Fruit fly (Drosophila melanogaster) whole organism, embryonic: ENCODE measurements around the gene CG17154.

Experiments
- Bgb ChIP-seq: fragments of 200-800 bp; sonication (Bioruptor generic); IDR thresholded peaks from 2 replicates; pipeline ENCODE4 v1.3.6; 2022; ENCODE audit warnings: missing biosample characterization, missing genetic modification characterization; ENCODE audit not compliant: partially characterized antibody
- BtbVII ChIP-seq: fragments of 200-800 bp; sonication (Bioruptor generic); optimal IDR thresholded peaks from 3 replicates; lab custom pipeline; 2017; ENCODE audit warnings: missing biosample characterization, mild to moderate bottlenecking, missing genetic modification characterization
- CG10274 ChIP-seq: fragments of 200-800 bp; sonication (Bioruptor generic); optimal IDR thresholded peaks from 3 replicates; lab custom pipeline; 2017; ENCODE audit warnings: missing biosample characterization, mild to moderate bottlenecking, missing genetic modification characterization
- CG10366 ChIP-seq: fragments of 200-800 bp; sonication (Bioruptor generic); IDR thresholded peaks from 2 replicates; pipeline ENCODE4 v1.3.6; 2022; ENCODE audit warnings: missing biosample characterization, missing genetic modification characterization
- CG10543 ChIP-seq: fragments of 200-800 bp; sonication (Bioruptor generic); optimal IDR thresholded peaks from 3 replicates; lab custom pipeline; 2017; ENCODE audit warnings: missing biosample characterization, mild to moderate bottlenecking, missing genetic modification characterization, moderate library complexity
- CG11456 ChIP-seq: fragments of 200-800 bp; sonication (Bioruptor generic); IDR thresholded peaks from 3 replicates; pipeline ENCODE4 v1.3.6; 2022; ENCODE audit warnings: missing biosample characterization, missing genetic modification characterization
- CG11504 ChIP-seq: fragments of 200-800 bp; sonication (Bioruptor generic); optimal IDR thresholded peaks from 3 replicates; lab custom pipeline; 2019; ENCODE audit warnings: missing biosample characterization, mild to moderate bottlenecking, missing genetic modification characterization, moderate library complexity
- CG12769 ChIP-seq: fragments of 200-800 bp; sonication (Bioruptor generic); optimal IDR thresholded peaks from 2 replicates; lab custom pipeline; 2019; ENCODE audit warnings: missing biosample characterization, mild to moderate bottlenecking, missing genetic modification characterization, moderate library complexity
- CG13287 ChIP-seq: fragments of 200-800 bp; sonication (Bioruptor generic); IDR thresholded peaks from 2 replicates; pipeline ENCODE4 v1.3.6; 2022; ENCODE audit warnings: missing biosample characterization, missing genetic modification characterization; ENCODE audit not compliant: partially characterized antibody
- CG13296 ChIP-seq: fragments of 200-800 bp; sonication (Bioruptor generic); optimal IDR thresholded peaks from 3 replicates; lab custom pipeline; 2018; ENCODE audit warnings: missing biosample characterization, mild to moderate bottlenecking, missing genetic modification characterization
- CG13424 ChIP-seq: fragments of 200-800 bp; sonication (Bioruptor generic); optimal IDR thresholded peaks from 2 replicates; lab custom pipeline; 2019; ENCODE audit warnings: missing biosample characterization, mild to moderate bottlenecking, missing genetic modification characterization, moderate library complexity
- CG14014 ChIP-seq: fragments of 200-800 bp; sonication (Bioruptor generic); IDR thresholded peaks from 2 replicates; pipeline ENCODE4 v1.3.6; 2022; ENCODE audit warnings: missing biosample characterization, missing genetic modification characterization
- CG1602 ChIP-seq: fragments of 200-800 bp; sonication (Bioruptor generic); optimal IDR thresholded peaks from 3 replicates; lab custom pipeline; 2016; ENCODE audit warnings: missing biosample characterization, missing genetic modification characterization
- CG16815 ChIP-seq: fragments of 200-800 bp; sonication (Bioruptor generic); optimal IDR thresholded peaks from 3 replicates; lab custom pipeline; 2017; ENCODE audit warnings: missing biosample characterization, mild to moderate bottlenecking, missing genetic modification characterization
- CG17385 ChIP-seq: fragments of 200-800 bp; sonication (Bioruptor generic); optimal IDR thresholded peaks from 3 replicates; lab custom pipeline; 2018; ENCODE audit warnings: missing biosample characterization, mild to moderate bottlenecking, missing genetic modification characterization
- CG17829 ChIP-seq: fragments of 200-800 bp; optimal IDR thresholded peaks from 2 replicates; lab custom pipeline; 2019; ENCODE audit warnings: missing biosample characterization, mild to moderate bottlenecking, missing genetic modification characterization, moderate library complexity
- CG2678 ChIP-seq: fragments of 200-800 bp; sonication (Bioruptor generic); optimal IDR thresholded peaks from 3 replicates; lab custom pipeline; 2019; ENCODE audit warnings: missing biosample characterization, mild to moderate bottlenecking, missing genetic modification characterization, moderate library complexity
- CG30020 ChIP-seq: fragments of 200-800 bp; optimal IDR thresholded peaks from 2 replicates; lab custom pipeline; 2019; ENCODE audit warnings: missing biosample characterization, mild to moderate bottlenecking, missing genetic modification characterization, moderate library complexity
- CG31441 ChIP-seq: fragments of 200-800 bp; sonication (Bioruptor generic); IDR thresholded peaks from 2 replicates; pipeline ENCODE4 v1.3.6; 2022; ENCODE audit warnings: missing biosample characterization, missing genetic modification characterization
- CG6765 ChIP-seq: fragments of 200-800 bp; sonication (Bioruptor generic); optimal IDR thresholded peaks from 3 replicates; lab custom pipeline; 2017; ENCODE audit warnings: missing biosample characterization, mild to moderate bottlenecking, missing genetic modification characterization
- Dll ChIP-seq: fragments of 200-800 bp; sonication (Bioruptor generic); IDR thresholded peaks from 4 replicates; pipeline ENCODE4 v1.3.6; 2022; ENCODE audit warnings: missing biosample characterization, missing genetic modification characterization; ENCODE audit not compliant: partially characterized antibody
- Fer2 ChIP-seq: fragments of 200-800 bp; sonication (Bioruptor generic); optimal IDR thresholded peaks from 2 replicates; lab custom pipeline; 2018; ENCODE audit warnings: missing biosample characterization, mild to moderate bottlenecking, missing genetic modification characterization, moderate library complexity
- Hand ChIP-seq: fragments of 200-800 bp; sonication (Bioruptor generic); optimal IDR thresholded peaks from 2 replicates; lab custom pipeline; 2017; ENCODE audit warnings: mild to moderate bottlenecking, missing biosample characterization, missing genetic modification reagents, missing genetic modification characterization
- HmgZ ChIP-seq: fragments of 200-800 bp; sonication (Bioruptor generic); optimal IDR thresholded peaks from 2 replicates; lab custom pipeline; 2018; ENCODE audit warnings: missing biosample characterization, mild to moderate bottlenecking, missing genetic modification characterization
- Jarid2 ChIP-seq: fragments of 200-800 bp; sonication (Bioruptor generic); optimal IDR thresholded peaks from 3 replicates; lab custom pipeline; 2017; ENCODE audit warnings: mild to moderate bottlenecking, missing biosample characterization, missing genetic modification reagents, missing genetic modification characterization
- Mrtf ChIP-seq: fragments of 200-800 bp; sonication (Bioruptor generic); IDR thresholded peaks from 3 replicates; pipeline ENCODE4 v1.3.6; 2022; ENCODE audit warnings: missing biosample characterization, missing genetic modification characterization
- NC2β ChIP-seq: fragments of 200-800 bp; sonication (Bioruptor generic); optimal IDR thresholded peaks from 2 replicates; lab custom pipeline; 2016; ENCODE audit warnings: missing biosample characterization, missing genetic modification characterization
- Nf-YB ChIP-seq: fragments of 200-800 bp; sonication (Bioruptor generic); optimal IDR thresholded peaks from 3 replicates; lab custom pipeline; 2019; ENCODE audit warnings: missing biosample characterization, mild to moderate bottlenecking, missing genetic modification characterization, moderate library complexity
- Optix ChIP-seq: fragments of 200-800 bp; sonication (Bioruptor generic); IDR thresholded peaks from 3 replicates; pipeline ENCODE4 v1.3.6; 2022; ENCODE audit warnings: missing biosample characterization, missing genetic modification characterization
- Pdp1 ChIP-seq, 2 experiments: fragments of 200-800 bp; sonication (Bioruptor generic); optimal IDR thresholded peaks; 3 replicates each; lab custom pipeline; 2016; ENCODE audit warnings: missing biosample characterization in 2 of 2, missing genetic modification characterization in 2 of 2, mild to moderate bottlenecking in 1 of 2, moderate library complexity in 1 of 2
- Ravus ChIP-seq: fragments of 200-800 bp; sonication (Bioruptor generic); IDR thresholded peaks from 2 replicates; pipeline ENCODE4 v1.3.6; 2022; ENCODE audit warnings: missing biosample characterization, missing genetic modification characterization
- Sox102F ChIP-seq: fragments of 200-800 bp; sonication (Bioruptor generic); optimal IDR thresholded peaks from 2 replicates; lab custom pipeline; 2018; ENCODE audit warnings: missing biosample characterization, mild to moderate bottlenecking, missing genetic modification characterization, moderate library complexity
- Taf1 ChIP-seq: fragments of 200-800 bp; sonication (Bioruptor generic); IDR thresholded peaks from 2 replicates; pipeline ENCODE4 v1.3.6; 2022; ENCODE audit warnings: missing biosample characterization, missing genetic modification characterization
- ato ChIP-seq: fragments of 200-800 bp; sonication (Bioruptor generic); IDR thresholded peaks from 2 replicates; pipeline ENCODE4 v1.3.6; 2022; ENCODE audit warnings: missing biosample characterization, missing genetic modification characterization; ENCODE audit not compliant: partially characterized antibody
- az2 ChIP-seq: fragments of 200-800 bp; sonication (Bioruptor generic); optimal IDR thresholded peaks from 3 replicates; lab custom pipeline; 2016; ENCODE audit warnings: missing biosample characterization, missing genetic modification characterization
- crol ChIP-seq: fragments of 200-800 bp; sonication (Bioruptor generic); IDR thresholded peaks from 2 replicates; pipeline ENCODE4 v1.3.6; 2022; ENCODE audit warnings: missing biosample characterization, missing genetic modification characterization
- cwo ChIP-seq: fragments of 200-800 bp; sonication (Bioruptor generic); optimal IDR thresholded peaks from 3 replicates; lab custom pipeline; 2017; ENCODE audit warnings: missing biosample characterization, missing genetic modification characterization, mild to moderate bottlenecking, moderate library complexity, missing genetic modification reagents
- dmrt11E ChIP-seq: fragments of 200-800 bp; sonication (Bioruptor generic); optimal IDR thresholded peaks from 3 replicates; lab custom pipeline; 2018; ENCODE audit warnings: missing biosample characterization, mild to moderate bottlenecking, missing genetic modification characterization, moderate library complexity
- dysf ChIP-seq: fragments of 200-800 bp; sonication (Bioruptor generic); IDR thresholded peaks from 3 replicates; pipeline ENCODE4 v1.3.6; 2022; ENCODE audit warnings: missing biosample characterization, missing genetic modification characterization
- stc ChIP-seq: fragments of 200-800 bp; sonication (Bioruptor generic); IDR thresholded peaks from 2 replicates; pipeline ENCODE4 v1.3.6; 2022; ENCODE audit warnings: missing biosample characterization, missing genetic modification characterization
- toy ChIP-seq: fragments of 200-800 bp; sonication (Bioruptor generic); IDR thresholded peaks from 2 replicates; pipeline ENCODE4 v1.3.6; 2022; ENCODE audit warnings: missing biosample characterization, missing genetic modification characterization
- usp ChIP-seq: fragments of >200 bp; optimal IDR thresholded peaks from 2 replicates; lab custom pipeline; 2017; ENCODE audit warnings: missing biosample characterization, missing genetic modification characterization

The CG17154 gene

DNA sequence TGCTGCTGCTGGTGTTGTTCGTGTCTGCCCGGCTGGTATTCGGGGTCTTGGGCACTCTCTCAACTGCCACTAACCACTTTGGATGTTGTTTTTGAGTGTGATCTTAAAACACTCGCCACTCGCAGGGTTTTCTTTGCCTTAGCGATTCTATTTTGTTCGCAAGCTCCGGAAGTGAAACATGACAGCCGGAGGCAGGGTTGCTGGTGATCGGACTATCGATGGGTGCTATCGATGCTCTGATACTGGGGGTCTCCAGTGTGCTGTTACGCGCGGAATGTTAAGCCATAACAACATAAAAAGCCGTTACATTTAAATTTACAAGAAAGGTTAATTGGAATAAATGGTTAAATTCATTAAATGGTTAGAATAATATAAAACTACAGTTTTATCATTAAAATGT lies 36.5 kb downstream of the CG17154 start, which contains the start of gene yps (continued):
- TF ChIP-seq Hand (GFP tag; lab: Kevin White, UChicago) (peak; percentile 89), ato (GFP tag; lab: Robert Waterston, UW) (peak; percentile 68), dysf (peak; percentile 83), Fer2 (peak; percentile 89), Taf1 (GFP tag; lab: Robert Waterston, UW) (peak; percentile 39; the same call in 1 of the 2 replicates), crol (GFP tag; lab: Robert Waterston, UW) (peak; percentile 39; the same call in 1 of the 2 replicates), CG16815 (GFP tag; lab: Kevin White, UChicago) (peak; percentile 55), Bgb (GFP tag; lab: Robert Waterston, UW) (peak; percentile 89), CG10366 (GFP tag; lab: Robert Waterston, UW) (peak; percentile 86), Pdp1 (GFP tag; optimal IDR thresholded peaks at IDR 0.05; lab: Kevin White, UChicago) (peak; percentile 86 to 93), CG13296 (peak; percentile 97), Optix (GFP tag; lab: Robert Waterston, UW) (peak; percentile 88), BtbVII (GFP tag; lab: Kevin White, UChicago) (peak; percentile 96), CG17385 (GFP tag; lab: Kevin White, UChicago) (peak; percentile 92), az2 (GFP tag; lab: Kevin White, UChicago) (peak; percentile 82), CG31441 (GFP tag; lab: Robert Waterston, UW) (peak; percentile 89), Nf-YB (GFP tag; lab: Kevin White, UChicago) (peak; percentile 77), CG30020 (tag; lab: Kevin White, UChicago) (peak; percentile 68), Ravus (GFP tag; lab: Robert Waterston, UW) (peak; percentile 65), CG14014 (GFP tag; lab: Robert Waterston, UW) (peak; percentile 88), Jarid2 (GFP tag; lab: Kevin White, UChicago) (peak; percentile 85), CG10274 (GFP tag; lab: Kevin White, UChicago) (peak; percentile 90), CG2678 (tag; lab: Kevin White, UChicago) (peak; percentile 84), CG13287 (GFP tag; lab: Robert Waterston, UW) (peak; percentile 84), dmrt11E (tag; lab: Kevin White, UChicago) (peak; percentile 81), usp (GFP tag; lab: Kevin White, UChicago) (no peak), CG1602 (GFP tag; lab: Kevin White, UChicago) (peak; percentile 61), CG12769 (tag; lab: Kevin White, UChicago) (peak; percentile 93), CG11456 (GFP tag; lab: Robert Waterston, UW) (peak; percentile 97), Mrtf (no peak; the same call in 1 of the 3 replicates), CG6765 (GFP tag; lab: Kevin White, UChicago) (peak; percentile 99), HmgZ (tag; lab: Kevin White, UChicago) (peak; percentile 95), cwo (GFP tag; lab: Kevin White, UChicago) (peak; percentile 82), Dll (peak; percentile 69; the same call in 3 of the 4 replicates), toy (GFP tag; lab: Robert Waterston, UW) (peak; percentile 78; the same call in 1 of the 2 replicates), CG11504 (tag; lab: Kevin White, UChicago) (peak; percentile 85), CG13424 (peak; percentile 75), NC2β (GFP tag; lab: Kevin White, UChicago) (peak; percentile 99), Sox102F (GFP tag; lab: Kevin White, UChicago) (peak; percentile 72), stc (GFP tag; lab: Robert Waterston, UW) (peak; percentile 94), CG10543 (GFP tag; lab: Kevin White, UChicago) (peak; percentile 98), CG17829 (tag; lab: Kevin White, UChicago) (peak; percentile 90)
